Worm (Caenorhabditis elegans) whole organism, young adult: ENCODE results near the gene fkb-6.

Source experiments
- ama-1 ChIP-seq, 3 experiments: fragments of 150-350 bp in 1 of 3; sonication (generic microtip) in 2 of 3; optimal IDR thresholded peaks; 2 replicates each; lab custom pipeline; 2014 to 2018; ENCODE audit warnings: missing biosample characterization in 2 of 3, missing genetic modification characterization in 2 of 3, missing genetic modification reagents in 2 of 3
- lin-40 ChIP-seq: sonication (generic microtip); optimal IDR thresholded peaks from 2 replicates; lab custom pipeline; 2016; ENCODE audit warnings: missing genetic modification characterization, mild to moderate bottlenecking, missing compliant biosample characterization, missing genotype, missing genetic modification reagents
- mxl-1 ChIP-seq: sonication (generic microtip); optimal IDR thresholded peaks from 2 replicates; lab custom pipeline; 2016; ENCODE audit warnings: missing genetic modification characterization, missing compliant biosample characterization
- nhr-120 ChIP-seq: fragments of 200-800 bp; sonication (Bioruptor generic); IDR thresholded peaks from 2 replicates; pipeline ENCODE4 v1.3.6; 2022; ENCODE audit warnings: missing genetic modification characterization, missing compliant biosample characterization
- snpc-4 ChIP-seq, 5 experiments: fragments of 150-350 bp in 1 of 5; sonication (generic microtip) in 4 of 5; optimal IDR thresholded peaks; 2 replicates each; lab custom pipeline; 2014 to 2018; ENCODE audit warnings: missing genetic modification characterization in 5 of 5, missing biosample characterization in 3 of 5, antibody characterized with exemption in 2 of 5, mild to moderate bottlenecking in 2 of 5, missing compliant biosample characterization in 2 of 5, missing genotype in 2 of 5, moderate library complexity in 2 of 5, missing genetic modification reagents in 1 of 5
- ztf-25 ChIP-seq: fragments of 200-800 bp; sonication (Bioruptor generic); IDR thresholded peaks from 2 replicates; pipeline ENCODE4 v1.3.6; 2022; ENCODE audit warnings: missing genetic modification reagents, missing genetic modification characterization, missing compliant biosample characterization

DNA sequence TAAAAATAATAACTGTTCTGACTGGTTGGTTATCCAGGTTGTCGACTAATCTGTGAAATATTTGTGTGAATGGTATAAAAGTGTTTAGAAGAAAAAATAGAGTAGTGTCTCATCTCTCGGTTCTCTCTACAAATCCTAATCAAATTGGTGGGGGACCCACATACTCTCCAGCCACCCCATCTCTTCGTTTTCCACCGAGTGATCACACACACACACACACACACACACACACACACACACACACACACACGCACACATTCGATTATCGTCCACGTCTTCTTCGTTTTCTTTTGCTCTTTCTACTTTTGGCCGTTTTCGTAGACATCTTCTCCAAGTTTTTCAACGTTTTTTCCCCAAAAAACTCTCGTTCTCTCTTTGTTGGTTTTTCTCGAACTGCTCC is 27.2 kb downstream of the fkb-6 start:
- TF ChIP-seq lin-40 (no peak), ztf-25 (GFP tag; lab: Robert Waterston, UW) (no peak), nhr-120 (no peak), ama-1 (optimal IDR thresholded peaks at IDR 0.05; lab: Kevin White, UChicago) (no peak), ama-1 (GFP tag; optimal IDR thresholded peaks at IDR 0.05; lab: Kevin White, UChicago) (no peak), snpc-4 (GFP tag; optimal IDR thresholded peaks at IDR 0.05; lab: Kevin White, UChicago) (no peak), snpc-4 (tag; optimal IDR thresholded peaks at IDR 0.05; lab: Kevin White, UChicago) (no peak), mxl-1 (no peak)
